Worm (Caenorhabditis elegans) whole organism, L4/young adult: Measurements from ENCODE around the gene nhr-31.

Experiments used
- W03F9.2 ChIP-seq: fragments of 150-350 bp; optimal IDR thresholded peaks from 2 replicates; lab custom pipeline; 2014; ENCODE audit warnings: missing biosample characterization, missing genetic modification characterization
- him-1 ChIP-seq: sonication (generic microtip); optimal IDR thresholded peaks from 2 replicates; lab custom pipeline; 2016; ENCODE audit warnings: missing genotype, missing genetic modification reagents, missing genetic modification characterization, missing compliant biosample characterization

DNA sequence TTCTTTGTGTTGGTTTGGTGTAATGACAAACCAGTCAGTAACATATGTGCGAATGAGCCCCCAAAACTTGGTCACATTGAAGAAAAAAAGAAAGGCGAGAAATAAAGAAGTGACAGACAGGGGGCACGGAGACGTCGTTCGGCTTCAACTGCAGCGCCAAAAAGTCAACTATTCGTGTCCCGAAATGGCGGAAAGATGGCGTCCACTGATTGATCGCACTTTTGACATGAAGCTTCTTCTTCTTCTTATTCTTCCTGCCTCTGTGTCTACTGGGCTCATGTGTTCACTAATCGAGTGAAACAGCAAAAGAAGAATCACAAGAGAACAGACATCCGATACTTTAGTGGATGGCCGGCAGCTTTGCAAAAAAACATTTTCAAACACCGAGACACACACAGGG is 39.8 kb upstream of the nhr-31 start:
- TF ChIP-seq him-1 = no peak
- no peak for TF ChIP-seq W03F9.2 (tag; lab: Kevin White, UChicago)
